Fruit fly (Drosophila melanogaster) whole organism, embryonic: ENCODE measurements around the gene CG12945.
A peak's percentile ranks its signal among the peaks of the same experiment; 100 is the strongest.

Source experiments
- B-H2 ChIP-seq: fragments of 200-800 bp; sonication (Bioruptor generic); optimal IDR thresholded peaks from 2 replicates; lab custom pipeline; 2018; ENCODE audit warnings: missing biosample characterization, mild to moderate bottlenecking, missing genetic modification characterization
- BtbVII ChIP-seq: fragments of 200-800 bp; sonication (Bioruptor generic); optimal IDR thresholded peaks from 3 replicates; lab custom pipeline; 2017; ENCODE audit warnings: missing biosample characterization, mild to moderate bottlenecking, missing genetic modification characterization
- CG10565 ChIP-seq: fragments of 200-800 bp; sonication (Bioruptor generic); optimal IDR thresholded peaks from 3 replicates; lab custom pipeline; 2016; ENCODE audit warnings: missing biosample characterization, mild to moderate bottlenecking, missing genetic modification characterization
- CG13287 ChIP-seq: fragments of 200-800 bp; sonication (Bioruptor generic); IDR thresholded peaks from 2 replicates; pipeline ENCODE4 v1.3.6; 2022; ENCODE audit warnings: missing biosample characterization, missing genetic modification characterization; ENCODE audit not compliant: partially characterized antibody
- CG13624 ChIP-seq: fragments of 200-800 bp; sonication (Bioruptor generic); optimal IDR thresholded peaks from 2 replicates; lab custom pipeline; 2016; ENCODE audit warnings: missing biosample characterization, missing genetic modification characterization
- CG16815 ChIP-seq: fragments of 200-800 bp; sonication (Bioruptor generic); optimal IDR thresholded peaks from 3 replicates; lab custom pipeline; 2017; ENCODE audit warnings: missing biosample characterization, mild to moderate bottlenecking, missing genetic modification characterization
- CG17385 ChIP-seq: fragments of 200-800 bp; sonication (Bioruptor generic); optimal IDR thresholded peaks from 3 replicates; lab custom pipeline; 2018; ENCODE audit warnings: missing biosample characterization, mild to moderate bottlenecking, missing genetic modification characterization
- CG2116 ChIP-seq: fragments of 200-800 bp; sonication (Bioruptor generic); optimal IDR thresholded peaks from 3 replicates; lab custom pipeline; 2018; ENCODE audit warnings: missing biosample characterization, mild to moderate bottlenecking, missing genetic modification characterization
- CG2875 ChIP-seq: fragments of 200-800 bp; sonication (Bioruptor generic); optimal IDR thresholded peaks from 2 replicates; lab custom pipeline; 2017; ENCODE audit warnings: missing biosample characterization, mild to moderate bottlenecking, missing genetic modification characterization, missing genetic modification reagents
- CG30020 ChIP-seq: fragments of 200-800 bp; optimal IDR thresholded peaks from 2 replicates; lab custom pipeline; 2019; ENCODE audit warnings: missing biosample characterization, mild to moderate bottlenecking, missing genetic modification characterization, moderate library complexity
- CG33213 ChIP-seq: fragments of 200-800 bp; sonication (Bioruptor generic); optimal IDR thresholded peaks from 3 replicates; lab custom pipeline; 2016; ENCODE audit warnings: missing biosample characterization, missing genetic modification characterization
- CG34224 ChIP-seq: fragments of 200-800 bp; sonication (Bioruptor generic); IDR thresholded peaks from 3 replicates; pipeline ENCODE4 v1.3.6; 2022; ENCODE audit warnings: missing biosample characterization, missing genetic modification characterization; ENCODE audit not compliant: partially characterized antibody
- CG3995 ChIP-seq: fragments of 200-800 bp; sonication (Bioruptor generic); optimal IDR thresholded peaks from 3 replicates; lab custom pipeline; 2016; ENCODE audit warnings: missing biosample characterization, missing genetic modification characterization
- CG4820 ChIP-seq: fragments of 200-800 bp; sonication (Bioruptor generic); optimal IDR thresholded peaks from 3 replicates; lab custom pipeline; 2016; ENCODE audit warnings: missing biosample characterization, missing genetic modification characterization
- CG5180 ChIP-seq: fragments of 200-800 bp; sonication (Bioruptor generic); optimal IDR thresholded peaks from 3 replicates; lab custom pipeline; 2017; ENCODE audit warnings: missing biosample characterization, missing genetic modification characterization, mild to moderate bottlenecking, moderate library complexity, missing genetic modification reagents
- CG8924 ChIP-seq: fragments of 200-800 bp; optimal IDR thresholded peaks from 3 replicates; lab custom pipeline; 2019; ENCODE audit warnings: missing biosample characterization, mild to moderate bottlenecking, missing genetic modification characterization, moderate library complexity
- CG9797 ChIP-seq: fragments of 200-800 bp; sonication (Bioruptor generic); optimal IDR thresholded peaks from 3 replicates; lab custom pipeline; 2018; ENCODE audit warnings: missing biosample characterization, mild to moderate bottlenecking, missing genetic modification characterization
- CrebB ChIP-seq: fragments of 200-800 bp; sonication (Bioruptor generic); optimal IDR thresholded peaks from 3 replicates; lab custom pipeline; 2018; ENCODE audit warnings: missing biosample characterization, mild to moderate bottlenecking, missing genetic modification characterization
- D ChIP-seq, 2 experiments: fragments of 200-800 bp in 1 of 2; fragments of >200 bp in 1 of 2; sonication (Bioruptor generic) in 1 of 2; optimal IDR thresholded peaks; 2 replicates in 1 of 2; 3 replicates in 1 of 2; lab custom pipeline; 2017; ENCODE audit warnings: mild to moderate bottlenecking in 1 of 2, missing biosample characterization in 1 of 2, missing genetic modification characterization in 1 of 2, missing genetic modification reagents in 1 of 2
- Dp ChIP-seq: fragments of 200-800 bp; sonication (Bioruptor generic); optimal IDR thresholded peaks from 2 replicates; lab custom pipeline; 2018; ENCODE audit warnings: missing biosample characterization, mild to moderate bottlenecking, missing genetic modification characterization, moderate library complexity
- Dref ChIP-seq: fragments of 200-800 bp; sonication (Bioruptor generic); IDR thresholded peaks from 2 replicates; pipeline ENCODE4 v1.3.6; 2022; ENCODE audit warnings: missing biosample characterization, missing genetic modification characterization
- E2f2 ChIP-seq: fragments of 200-800 bp; sonication (Bioruptor generic); IDR thresholded peaks from 2 replicates; pipeline ENCODE4 v1.3.6; 2022; ENCODE audit warnings: missing biosample characterization, missing genetic modification characterization
- H2.0 ChIP-seq: fragments of 200-800 bp; sonication (Bioruptor generic); IDR thresholded peaks from 2 replicates; pipeline ENCODE4 v1.3.6; 2022; ENCODE audit warnings: missing biosample characterization, missing genetic modification characterization
- HLHmδ ChIP-seq: fragments of 200-800 bp; sonication (Bioruptor generic); optimal IDR thresholded peaks from 2 replicates; lab custom pipeline; 2018; ENCODE audit warnings: missing biosample characterization, mild to moderate bottlenecking, missing genetic modification characterization, moderate library complexity
- HmgZ ChIP-seq: fragments of 200-800 bp; sonication (Bioruptor generic); optimal IDR thresholded peaks from 2 replicates; lab custom pipeline; 2018; ENCODE audit warnings: missing biosample characterization, mild to moderate bottlenecking, missing genetic modification characterization
- Hmr ChIP-seq: fragments of 200-800 bp; sonication (Bioruptor generic); optimal IDR thresholded peaks from 3 replicates; lab custom pipeline; 2017; ENCODE audit warnings: mild to moderate bottlenecking, missing biosample characterization, missing genetic modification reagents, missing genetic modification characterization
- Jarid2 ChIP-seq: fragments of 200-800 bp; sonication (Bioruptor generic); optimal IDR thresholded peaks from 3 replicates; lab custom pipeline; 2017; ENCODE audit warnings: mild to moderate bottlenecking, missing biosample characterization, missing genetic modification reagents, missing genetic modification characterization
- MBD-R2 ChIP-seq: fragments of 200-800 bp; sonication (Bioruptor generic); IDR thresholded peaks from 2 replicates; pipeline ENCODE4 v1.3.6; 2022; ENCODE audit warnings: missing biosample characterization, missing genetic modification characterization
- Nf-YB ChIP-seq: fragments of 200-800 bp; sonication (Bioruptor generic); optimal IDR thresholded peaks from 3 replicates; lab custom pipeline; 2019; ENCODE audit warnings: missing biosample characterization, mild to moderate bottlenecking, missing genetic modification characterization, moderate library complexity
- Stat92E ChIP-seq, 3 experiments: fragments of >200 bp in 2 of 3; fragments of 200-800 bp in 1 of 3; sonication (Bioruptor generic) in 1 of 3; optimal IDR thresholded peaks; 2 replicates each; lab custom pipeline; 2017 to 2019; ENCODE audit warnings: missing biosample characterization in 3 of 3, missing genetic modification characterization in 3 of 3, mild to moderate bottlenecking in 1 of 3, moderate library complexity in 1 of 3
- Vsx1 ChIP-seq: fragments of 200-800 bp; sonication (Bioruptor generic); optimal IDR thresholded peaks from 2 replicates; lab custom pipeline; 2017; ENCODE audit warnings: missing biosample characterization, mild to moderate bottlenecking, missing genetic modification characterization, missing genetic modification reagents
- YL-1 ChIP-seq: fragments of 200-800 bp; sonication (Bioruptor generic); optimal IDR thresholded peaks from 3 replicates; lab custom pipeline; 2017; ENCODE audit warnings: missing biosample characterization, mild to moderate bottlenecking, missing genetic modification characterization
- amos ChIP-seq: fragments of 200-800 bp; sonication (Bioruptor generic); IDR thresholded peaks from 2 replicates; pipeline ENCODE4 v1.3.6; 2022; ENCODE audit warnings: missing biosample characterization, missing genetic modification characterization; ENCODE audit not compliant: partially characterized antibody
- az2 ChIP-seq: fragments of 200-800 bp; sonication (Bioruptor generic); optimal IDR thresholded peaks from 3 replicates; lab custom pipeline; 2016; ENCODE audit warnings: missing biosample characterization, missing genetic modification characterization
- chm ChIP-seq: fragments of 200-800 bp; sonication (Bioruptor generic); IDR thresholded peaks from 2 replicates; pipeline ENCODE4 v1.3.6; 2022; ENCODE audit warnings: missing biosample characterization, missing genetic modification characterization
- croc ChIP-seq: fragments of 200-800 bp; sonication (Bioruptor generic); conservative IDR thresholded peaks from 3 replicates; pipeline ENCODE4 v1.3.6; 2022; ENCODE audit warnings: missing biosample characterization, missing genetic modification characterization
- crol ChIP-seq: fragments of 200-800 bp; sonication (Bioruptor generic); IDR thresholded peaks from 2 replicates; pipeline ENCODE4 v1.3.6; 2022; ENCODE audit warnings: missing biosample characterization, missing genetic modification characterization
- dimm ChIP-seq: fragments of 200-800 bp; sonication (Bioruptor generic); IDR thresholded peaks from 2 replicates; pipeline ENCODE4 v1.3.6; 2022; ENCODE audit warnings: missing biosample characterization, missing genetic modification characterization
- her ChIP-seq: fragments of 200-800 bp; sonication (Bioruptor generic); optimal IDR thresholded peaks from 2 replicates; lab custom pipeline; 2016; ENCODE audit warnings: missing biosample characterization, missing genetic modification characterization
- hkb ChIP-seq, 2 experiments: fragments of 200-800 bp in 1 of 2; fragments of >200 bp in 1 of 2; sonication (Bioruptor generic) in 1 of 2; IDR thresholded peaks in 1 of 2; optimal IDR thresholded peaks in 1 of 2; 2 replicates each; pipeline versions ENCODE4 v1.3.6 to Lab custom; 2017 to 2022; ENCODE audit warnings: missing biosample characterization in 1 of 2, missing genetic modification characterization in 1 of 2
- ken ChIP-seq: fragments of 200-800 bp; sonication (Bioruptor generic); IDR thresholded peaks from 3 replicates; pipeline ENCODE4 v1.3.6; 2022; ENCODE audit warnings: missing biosample characterization, missing genetic modification characterization
- knrl ChIP-seq: fragments of 200-800 bp; sonication (Bioruptor generic); IDR thresholded peaks from 3 replicates; pipeline ENCODE4 v1.3.6; 2022; ENCODE audit warnings: missing biosample characterization, missing genetic modification characterization; ENCODE audit not compliant: partially characterized antibody
- luna ChIP-seq: fragments of 200-800 bp; sonication (Bioruptor generic); optimal IDR thresholded peaks from 2 replicates; lab custom pipeline; 2016; ENCODE audit warnings: missing biosample characterization, missing genetic modification characterization
- nmo ChIP-seq: fragments of 200-800 bp; sonication (Bioruptor generic); optimal IDR thresholded peaks from 2 replicates; lab custom pipeline; 2018; ENCODE audit warnings: missing biosample characterization, mild to moderate bottlenecking, missing genetic modification characterization, moderate library complexity
- salm ChIP-seq: fragments of 200-800 bp; sonication (Bioruptor generic); optimal IDR thresholded peaks from 2 replicates; lab custom pipeline; 2018; ENCODE audit warnings: missing biosample characterization, mild to moderate bottlenecking, missing genetic modification characterization
- seq ChIP-seq: fragments of 200-800 bp; sonication (Bioruptor generic); IDR thresholded peaks from 2 replicates; pipeline ENCODE4 v1.3.6; 2022; ENCODE audit warnings: missing biosample characterization, missing genetic modification characterization
- ttk ChIP-seq: fragments of 200-800 bp; sonication (Bioruptor generic); IDR thresholded peaks from 2 replicates; pipeline ENCODE4 v2.1.2; 2022; ENCODE audit warnings: missing biosample characterization, missing genetic modification characterization
- zf30C ChIP-seq: fragments of 200-800 bp; sonication (Bioruptor generic); optimal IDR thresholded peaks from 3 replicates; lab custom pipeline; 2018; ENCODE audit warnings: missing biosample characterization, mild to moderate bottlenecking, missing genetic modification characterization

Gene CG12945

DNA sequence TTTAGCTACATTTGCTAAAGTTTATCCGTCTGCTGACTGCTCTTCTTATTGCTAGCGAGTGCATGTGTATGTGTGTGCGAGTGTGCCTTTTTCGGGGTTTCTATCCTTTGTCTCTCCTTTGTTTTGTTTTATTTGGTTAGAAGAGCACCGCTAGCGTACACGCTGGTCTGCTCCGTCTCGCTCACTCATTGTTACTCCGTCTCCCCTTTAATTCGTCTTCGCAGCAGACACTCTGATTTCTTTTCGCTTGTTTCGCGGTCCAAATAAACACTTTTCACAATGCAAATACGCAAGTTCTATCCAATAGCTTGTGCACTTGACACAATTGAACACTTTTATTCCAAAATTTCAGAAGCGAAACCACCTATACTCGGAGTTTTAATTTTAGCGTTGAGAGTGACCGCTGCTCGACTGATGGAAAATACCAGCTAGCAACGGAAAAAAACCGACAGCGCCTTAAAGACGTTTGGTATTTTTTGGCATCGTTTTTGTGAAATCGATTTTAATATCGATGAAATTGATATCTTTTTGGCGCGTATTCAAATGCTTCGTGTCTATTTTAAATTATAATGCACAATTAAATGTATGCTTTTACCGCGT, 18.0 kb upstream of the CG12945 start, which contains the start of gene FBXO11 (continued):
- TF ChIP-seq CrebB (tag; lab: Kevin White, UChicago): no peak
- no peak for TF ChIP-seq HLHmδ
- TF ChIP-seq E2f2 (GFP tag; lab: Robert Waterston, UW): peak; percentile 95
- TF ChIP-seq CG8924 (tag; lab: Kevin White, UChicago): peak; percentile 89
- TF ChIP-seq CG33213 (GFP tag; lab: Kevin White, UChicago): no peak
- no peak for TF ChIP-seq chm
- peak; percentile 16; the same call in 1 of the 3 replicates for TF ChIP-seq CG34224 (GFP tag; lab: Robert Waterston, UW)
- TF ChIP-seq nmo (GFP tag; lab: Kevin White, UChicago): peak; percentile 52
- TF ChIP-seq CG13624 (GFP tag; lab: Kevin White, UChicago): peak; percentile 25
- no peak for TF ChIP-seq az2 (GFP tag; lab: Kevin White, UChicago)
- peak; percentile 94 for TF ChIP-seq Dp
- no peak for TF ChIP-seq seq (GFP tag; lab: Robert Waterston, UW)
- peak; percentile 67 for TF ChIP-seq CG2116 (GFP tag; lab: Kevin White, UChicago)
- TF ChIP-seq CG2875 (GFP tag; lab: Kevin White, UChicago): no peak
- TF ChIP-seq ttk: peak; percentile 13; the same call in 1 of the 2 replicates
- peak; percentile 20 for TF ChIP-seq Jarid2 (GFP tag; lab: Kevin White, UChicago)
- TF ChIP-seq zf30C: no peak
- TF ChIP-seq CG5180: no peak
- TF ChIP-seq CG13287 (GFP tag; lab: Robert Waterston, UW): peak; percentile 70
- TF ChIP-seq BtbVII (GFP tag; lab: Kevin White, UChicago): peak; percentile 30
- TF ChIP-seq Stat92E (GFP tag; optimal IDR thresholded peaks at IDR 0.05; lab: Kevin White, UChicago): peak in 1 of 3 experiments; percentile 83
- TF ChIP-seq Nf-YB (GFP tag; lab: Kevin White, UChicago): peak; percentile 72
- no peak for TF ChIP-seq H2.0
- TF ChIP-seq YL-1: peak; percentile 98
- TF ChIP-seq Dref (GFP tag; lab: Robert Waterston, UW): peak; percentile 83
- no peak for TF ChIP-seq Vsx1 (GFP tag; lab: Kevin White, UChicago)
- TF ChIP-seq ken (GFP tag; lab: Robert Waterston, UW): no peak
- peak; percentile 24 for TF ChIP-seq CG17385 (GFP tag; lab: Kevin White, UChicago)
- peak; percentile 72 for TF ChIP-seq hkb (optimal IDR thresholded peaks at IDR 0.05; lab: Kevin White, UChicago)
- no peak for TF ChIP-seq hkb (GFP tag; IDR thresholded peaks at IDR 0.05; lab: Robert Waterston, UW)
- TF ChIP-seq CG9797 (GFP tag; lab: Kevin White, UChicago): peak; percentile 89
- no peak for TF ChIP-seq B-H2 (GFP tag; lab: Kevin White, UChicago)
- TF ChIP-seq CG3995 (GFP tag; lab: Kevin White, UChicago): no peak
- TF ChIP-seq crol (GFP tag; lab: Robert Waterston, UW): peak; percentile 74
- TF ChIP-seq MBD-R2: peak; percentile 59
- no peak for TF ChIP-seq CG4820
- TF ChIP-seq croc (GFP tag; lab: Robert Waterston, UW): no peak
- TF ChIP-seq HmgZ: peak; percentile 34
- TF ChIP-seq CG10565 (GFP tag; lab: Kevin White, UChicago): no peak
- TF ChIP-seq D (optimal IDR thresholded peaks at IDR 0.05; lab: Kevin White, UChicago): peak; percentile 96
- peak; percentile 61 for TF ChIP-seq D (GFP tag; optimal IDR thresholded peaks at IDR 0.05; lab: Kevin White, UChicago)
- peak; percentile 30 for TF ChIP-seq CG30020 (tag; lab: Kevin White, UChicago)
- TF ChIP-seq Hmr (GFP tag; lab: Kevin White, UChicago): peak; percentile 51
- no peak for TF ChIP-seq CG16815
- no peak for TF ChIP-seq luna (GFP tag; lab: Kevin White, UChicago)
- peak; percentile 36; the same call in 1 of the 2 replicates for TF ChIP-seq amos (GFP tag; lab: Robert Waterston, UW)
- no peak for TF ChIP-seq dimm (GFP tag; lab: Robert Waterston, UW)
- TF ChIP-seq salm (tag; lab: Kevin White, UChicago): peak; percentile 10
- peak; percentile 22; the same call in 1 of the 3 replicates for TF ChIP-seq knrl (GFP tag; lab: Robert Waterston, UW)
- TF ChIP-seq her: peak; percentile 1
